Fruit fly (Drosophila melanogaster): Measurements from ENCODE around the gene CG6729.

Gene CG6729

DNA sequence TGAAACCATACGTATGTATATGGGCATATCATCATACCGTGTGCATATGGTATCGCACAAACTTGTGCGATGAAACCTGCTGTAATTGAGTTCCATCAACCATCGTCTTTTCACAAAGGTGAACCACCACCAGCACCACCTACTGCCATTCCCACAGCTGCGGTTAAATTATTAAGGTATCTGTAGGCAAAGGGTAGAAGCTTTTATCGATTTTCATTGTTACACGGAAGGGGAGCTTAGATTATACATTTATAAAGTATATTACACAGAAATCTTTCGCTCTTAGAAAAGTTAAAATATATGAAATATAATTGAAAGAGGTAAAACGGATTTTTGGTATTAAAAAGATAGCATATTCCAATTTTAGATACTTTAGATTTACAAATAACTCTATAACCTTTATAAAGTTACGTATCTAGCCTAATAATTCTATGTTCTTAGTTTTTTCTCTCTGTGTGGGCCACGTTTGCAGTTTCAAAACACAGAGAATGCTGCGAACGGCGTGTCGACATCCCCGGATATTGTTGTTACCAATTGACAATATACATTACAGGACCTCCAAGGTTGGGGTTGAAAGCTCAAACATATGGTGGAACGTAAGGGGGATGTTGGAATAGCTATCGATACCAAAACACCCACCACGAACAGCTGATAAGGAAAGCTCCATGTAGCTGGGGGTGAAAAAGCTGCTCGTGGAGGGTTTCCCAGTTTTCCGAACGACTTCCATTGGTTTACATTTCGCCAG, 16.9 kb upstream of the CG6729 start, which contains the start of gene CG6495 (continued):
- TF ChIP-seq cwo (GFP tag; optimal IDR thresholded peaks at IDR 0.05), result peak; percentile 63
- TF ChIP-seq zfh2 (GFP tag; optimal IDR thresholded peaks at IDR 0.05), result no peak
- no peak for TF ChIP-seq br (optimal IDR thresholded peaks at IDR 0.05)
- no peak for TF ChIP-seq CG7786 (GFP tag; optimal IDR thresholded peaks at IDR 0.05)
- no peak for TF ChIP-seq Lpt (GFP tag; optimal IDR thresholded peaks at IDR 0.05)
- no peak for TF ChIP-seq CG7928 (GFP tag; optimal IDR thresholded peaks at IDR 0.05)
- no peak for TF ChIP-seq jumu (GFP tag; optimal IDR thresholded peaks at IDR 0.05)
- no peak for TF ChIP-seq NK7.1 (GFP tag; optimal IDR thresholded peaks at IDR 0.05)
- no peak for TF ChIP-seq CG10565 (GFP tag; optimal IDR thresholded peaks at IDR 0.05)
- TF ChIP-seq CG15601 (tag; optimal IDR thresholded peaks at IDR 0.05), result peak; percentile 49
- peak; percentile 76 for TF ChIP-seq PHDP (tag; optimal IDR thresholded peaks at IDR 0.05)
- peak; percentile 54 for TF ChIP-seq CG6854 (GFP tag; optimal IDR thresholded peaks at IDR 0.05)
- TF ChIP-seq Bteb2 (GFP tag; optimal IDR thresholded peaks at IDR 0.05), result peak; percentile 17
- no peak for TF ChIP-seq nom (GFP tag; optimal IDR thresholded peaks at IDR 0.05)
- no peak for TF ChIP-seq CG6654 (GFP tag; optimal IDR thresholded peaks at IDR 0.05)
- TF ChIP-seq CG17802 (tag; optimal IDR thresholded peaks at IDR 0.05), result no peak
- TF ChIP-seq TFAM (GFP tag; optimal IDR thresholded peaks at IDR 0.05), result no peak
- TF ChIP-seq Taf1 (GFP tag; IDR thresholded peaks at IDR 0.05), result 0 out of 2 replicates have a peak, but pooled peaks have one; percentile 6
- TF ChIP-seq gfzf (GFP tag; optimal IDR thresholded peaks at IDR 0.05), result no peak
- TF ChIP-seq Hsf (GFP tag; optimal IDR thresholded peaks at IDR 0.05), result peak; percentile 15
- TF ChIP-seq Eip74EF (GFP tag; optimal IDR thresholded peaks at IDR 0.05), result peak in 1 of 2 experiments; percentile 56
- peak; percentile 71 for TF ChIP-seq Sox102F (GFP tag; optimal IDR thresholded peaks at IDR 0.05)
- peak; percentile 33 for TF ChIP-seq bab2 (GFP tag; optimal IDR thresholded peaks at IDR 0.05)
- no peak for TF ChIP-seq CG16815 (GFP tag; optimal IDR thresholded peaks at IDR 0.05)
- no peak for TF ChIP-seq Rx (GFP tag; IDR thresholded peaks at IDR 0.05)
- TF ChIP-seq CG5180 (GFP tag; optimal IDR thresholded peaks at IDR 0.05), result peak; percentile 0
- peak; percentile 17 for TF ChIP-seq CG5245 (GFP tag; optimal IDR thresholded peaks at IDR 0.05)
- no peak for TF ChIP-seq zen (tag; optimal IDR thresholded peaks at IDR 0.05)
- TF ChIP-seq bcd (GFP tag; optimal IDR thresholded peaks at IDR 0.05), result peak; percentile 44
- peak; percentile 51 for TF ChIP-seq Xbp1 (GFP tag; optimal IDR thresholded peaks at IDR 0.05)
- TF ChIP-seq H2.0 (GFP tag; IDR thresholded peaks at IDR 0.05), result no peak
- TF ChIP-seq nmo (GFP tag; optimal IDR thresholded peaks at IDR 0.05), result peak; percentile 55
- no peak for TF ChIP-seq CG16863 (GFP tag; optimal IDR thresholded peaks at IDR 0.05)
- no peak for TF ChIP-seq CG8359 (GFP tag; optimal IDR thresholded peaks at IDR 0.05; ENCODE audit: borderline replicate concordance)
- TF ChIP-seq Sox100B (GFP tag; optimal IDR thresholded peaks at IDR 0.05), result no peak
- no peak for TF ChIP-seq chn (GFP tag; optimal IDR thresholded peaks at IDR 0.05)
- TF ChIP-seq trh (GFP tag; optimal IDR thresholded peaks at IDR 0.05), result no peak
- TF ChIP-seq gro (GFP tag; optimal IDR thresholded peaks at IDR 0.05), result no peak
- no peak for TF ChIP-seq jigr1 (GFP tag; IDR thresholded peaks at IDR 0.05)
- no peak for TF ChIP-seq NC2β (GFP tag; optimal IDR thresholded peaks at IDR 0.05)
- TF ChIP-seq CG11723 (GFP tag; optimal IDR thresholded peaks at IDR 0.05), result no peak
- no peak for TF ChIP-seq CG13775 (GFP tag; optimal IDR thresholded peaks at IDR 0.05)
- peak; percentile 59 for TF ChIP-seq Oli (tag; optimal IDR thresholded peaks at IDR 0.05)
- TF ChIP-seq CG1647 (GFP tag; optimal IDR thresholded peaks at IDR 0.05), result no peak
- peak; percentile 24 for TF ChIP-seq CG10147 (GFP tag; optimal IDR thresholded peaks at IDR 0.05)
- peak; percentile 67 for TF ChIP-seq Hmr (GFP tag; optimal IDR thresholded peaks at IDR 0.05)
- no peak for TF ChIP-seq gt (GFP tag; IDR thresholded peaks at IDR 0.05)
- peak in 1 of 3 experiments; percentile 18 for TF ChIP-seq lola (GFP tag; optimal IDR thresholded peaks at IDR 0.05)
- no peak for TF ChIP-seq CG9609 (GFP tag; optimal IDR thresholded peaks at IDR 0.05)

All from whole organism, embryonic.